Worm (Caenorhabditis elegans) whole organism, young adult: Measurements from ENCODE around the gene grl-2.

Source experiments
- ama-1 ChIP-seq, 3 experiments: fragments of 150-350 bp in 1 of 3; sonication (generic microtip) in 2 of 3; optimal IDR thresholded peaks; 2 replicates each; lab custom pipeline; 2014 to 2018; ENCODE audit warnings: missing biosample characterization in 2 of 3, missing genetic modification characterization in 2 of 3, missing genetic modification reagents in 2 of 3
- him-1 ChIP-seq: sonication (generic microtip); optimal IDR thresholded peaks from 2 replicates; lab custom pipeline; 2016; ENCODE audit warnings: missing genotype, missing genetic modification reagents, missing genetic modification characterization, missing compliant biosample characterization
- madf-3 ChIP-seq: fragments of 200-800 bp; sonication (Bioruptor generic); IDR thresholded peaks from 2 replicates; pipeline ENCODE4 v1.3.6; 2022; ENCODE audit warnings: missing genetic modification reagents, missing genetic modification characterization, missing compliant biosample characterization

ce11 chrV:12952287-12952686 lies 7.4 kb downstream of the grl-2 start, which contains the start of gene pqn-68:
- TF ChIP-seq ama-1 (optimal IDR thresholded peaks at IDR 0.05; lab: Kevin White, UChicago) (no peak), ama-1 (GFP tag; optimal IDR thresholded peaks at IDR 0.05; lab: Kevin White, UChicago) (no peak), him-1 (tag; lab: Kevin White, UChicago) (no peak), madf-3 (GFP tag; lab: Robert Waterston, UW) (no peak)
